Worm (Caenorhabditis elegans) whole organism, young adult: ENCODE measurements around the gene ensh-1.
A peak's percentile ranks its signal among the peaks of the same experiment; 100 is the strongest.

Experiments
- F10E7.11 ChIP-seq: sonication (generic microtip); optimal IDR thresholded peaks from 2 replicates; lab custom pipeline; 2017; ENCODE audit warnings: mild to moderate bottlenecking, missing genetic modification characterization, moderate library complexity, missing compliant biosample characterization
- F23B12.7 ChIP-seq: sonication (generic microtip); optimal IDR thresholded peaks from 2 replicates; lab custom pipeline; 2017; ENCODE audit warnings: missing genetic modification characterization, mild to moderate bottlenecking, missing compliant biosample characterization, antibody characterized with exemption, moderate library complexity; ENCODE audit not compliant: insufficient read depth
- T07F8.4 ChIP-seq: sonication (generic microtip); optimal IDR thresholded peaks from 2 replicates; lab custom pipeline; 2016; ENCODE audit warnings: mild to moderate bottlenecking, missing genetic modification characterization, moderate library complexity, missing compliant biosample characterization
- ceh-100 ChIP-seq: fragments of 200-800 bp; sonication (Bioruptor generic); IDR thresholded peaks from 2 replicates; pipeline ENCODE4 v1.3.6; 2022; ENCODE audit warnings: missing genetic modification reagents, missing genetic modification characterization, missing compliant biosample characterization
- unc-62 ChIP-seq: fragments of 150-350 bp; optimal IDR thresholded peaks from 2 replicates; lab custom pipeline; 2014; ENCODE audit warnings: missing biosample characterization, missing genetic modification reagents, missing genetic modification characterization

DNA sequence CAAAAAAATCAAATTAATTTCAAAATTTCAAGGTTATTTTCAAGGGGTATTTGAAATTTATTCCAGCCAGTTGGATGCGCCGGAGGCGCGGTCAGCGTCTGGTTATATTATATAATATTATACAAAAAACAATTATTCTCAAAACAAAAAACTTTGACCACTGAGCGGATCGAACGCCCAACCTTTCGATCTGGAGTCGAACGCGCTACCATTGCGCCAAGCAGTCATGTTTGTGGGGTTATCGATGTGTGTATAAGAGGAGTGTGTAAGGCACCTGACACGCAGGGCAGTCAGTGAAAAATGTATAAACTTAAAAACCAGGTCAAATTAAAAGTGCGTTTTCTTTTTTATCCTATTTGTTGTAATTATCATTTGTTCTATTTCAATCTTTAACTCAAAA, 38.9 kb downstream of the ensh-1 start:
- TF ChIP-seq unc-62, result no peak
- TF ChIP-seq T07F8.4, result no peak
- TF ChIP-seq F23B12.7 (tag; lab: Kevin White, UChicago), result peak; percentile 29
- TF ChIP-seq F10E7.11 (tag; lab: Kevin White, UChicago), result no peak
- no peak for TF ChIP-seq ceh-100 (GFP tag; lab: Robert Waterston, UW)
